Worm (Caenorhabditis elegans) whole organism, early embryonic: ENCODE measurements around the gene hpo-33.

Experiments
- aly-1 ChIP-seq: sonication (generic microtip); optimal IDR thresholded peaks from 2 replicates; lab custom pipeline; 2016; ENCODE audit warnings: missing genetic modification characterization, missing compliant biosample characterization
- ama-1 ChIP-seq: fragments of 150-350 bp; optimal IDR thresholded peaks from 2 replicates; lab custom pipeline; 2014
- ceh-13 ChIP-seq: fragments of 200-800 bp; sonication (Bioruptor generic); optimal IDR thresholded peaks from 2 replicates; lab custom pipeline; 2018; ENCODE audit warnings: mild to moderate bottlenecking, missing genetic modification characterization, missing compliant biosample characterization
- ets-7 ChIP-seq: sonication (generic microtip); optimal IDR thresholded peaks from 2 replicates; lab custom pipeline; 2016; ENCODE audit warnings: missing genotype, missing genetic modification characterization, missing compliant biosample characterization
- flt-1 ChIP-seq: fragments of 200-800 bp; sonication (Bioruptor generic); IDR thresholded peaks from 2 replicates; pipeline ENCODE4 v1.3.6; 2022; ENCODE audit warnings: missing genetic modification characterization, missing compliant biosample characterization
- hnd-1 ChIP-seq: sonication (generic microtip); optimal IDR thresholded peaks from 2 replicates; lab custom pipeline; 2016; ENCODE audit warnings: missing genetic modification characterization, missing compliant biosample characterization
- scrt-1 ChIP-seq: fragments of 200-800 bp; sonication (Bioruptor generic); IDR thresholded peaks from 2 replicates; pipeline ENCODE4 v1.3.6; 2022; ENCODE audit warnings: missing genetic modification characterization, missing compliant biosample characterization
- tbx-11 ChIP-seq: fragments of 200-800 bp; sonication (Bioruptor generic); IDR thresholded peaks from 2 replicates; pipeline ENCODE4 v1.3.6; 2022; ENCODE audit warnings: missing genetic modification characterization, missing compliant biosample characterization

ce11 chrV:17019690-17020089 is 22.7 kb upstream of the hpo-33 start, which contains the start of gene F49H6.17:
- TF ChIP-seq ama-1 = no peak
- no peak for TF ChIP-seq ets-7
- TF ChIP-seq tbx-11 (GFP tag; lab: Robert Waterston, UW) = no peak
- no peak for TF ChIP-seq hnd-1 (tag; lab: Kevin White, UChicago)
- TF ChIP-seq flt-1 = no peak
- TF ChIP-seq aly-1 (tag; lab: Kevin White, UChicago) = no peak
- no peak for TF ChIP-seq ceh-13 (GFP tag; lab: Kevin White, UChicago)
- no peak for TF ChIP-seq scrt-1 (GFP tag; lab: Robert Waterston, UW)
